Worm (Caenorhabditis elegans) whole organism, L3 larva: ENCODE results near the gene F25G6.9.

Experiments used
- ama-1 ChIP-seq: fragments of 150-350 bp; optimal IDR thresholded peaks from 2 replicates; lab custom pipeline; 2018
- ceh-82 ChIP-seq: fragments of 150-350 bp; optimal IDR thresholded peaks from 2 replicates; lab custom pipeline; 2014; ENCODE audit warnings: missing biosample characterization, missing genetic modification characterization
- elt-3 ChIP-seq, 3 experiments: fragments of 150-350 bp in 1 of 3; sonication (generic microtip) in 2 of 3; optimal IDR thresholded peaks; 2 replicates in 2 of 3; 4 replicates in 1 of 3; lab custom pipeline; 2014 to 2017; ENCODE audit warnings: missing biosample characterization in 3 of 3, missing genetic modification characterization in 3 of 3
- nhr-11 ChIP-seq: fragments of 150-350 bp; optimal IDR thresholded peaks from 2 replicates; lab custom pipeline; 2014; ENCODE audit warnings: missing biosample characterization, missing genetic modification characterization
- pqm-1 ChIP-seq: fragments of 150-350 bp; optimal IDR thresholded peaks from 2 replicates; lab custom pipeline; 2017; ENCODE audit warnings: missing biosample characterization, missing genetic modification characterization, inconsistent platforms
- zag-1 ChIP-seq: fragments of 150-350 bp; optimal IDR thresholded peaks from 2 replicates; lab custom pipeline; 2014; ENCODE audit warnings: missing biosample characterization, missing genetic modification characterization

DNA sequence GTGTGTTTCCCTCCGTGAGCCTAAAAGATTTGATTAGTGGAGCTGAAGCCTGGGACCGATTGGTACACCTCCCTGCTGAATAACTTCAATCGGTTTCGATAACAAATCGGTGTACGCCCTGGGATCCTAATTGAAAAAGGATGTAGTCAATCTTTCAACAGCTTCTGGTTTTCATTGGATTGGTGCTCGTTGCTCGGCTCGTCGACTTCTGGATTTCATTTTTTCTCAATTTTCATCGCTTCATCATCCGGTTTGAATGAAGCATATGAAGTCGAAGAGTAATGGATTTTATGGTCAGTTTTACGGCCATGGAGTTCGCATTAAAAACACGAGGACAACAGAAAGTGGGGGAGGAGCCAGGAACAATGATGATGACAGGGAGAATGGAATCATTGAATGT, 13.8 kb downstream of the F25G6.9 start:
- TF ChIP-seq ama-1 (lab: Kevin White, UChicago) (no peak), elt-3 (tag; optimal IDR thresholded peaks at IDR 0.05; lab: Kevin White, UChicago) (no peak), ceh-82 (no peak), pqm-1 (no peak), nhr-11 (tag; lab: Kevin White, UChicago) (no peak), zag-1 (tag; lab: Kevin White, UChicago) (no peak)
